Fruit fly (Drosophila melanogaster) whole organism, adult: ENCODE results near the gene CG43115.

Source experiments
- CG11617 ChIP-seq: fragments of 200-800 bp; sonication (Bioruptor generic); optimal IDR thresholded peaks from 2 replicates; lab custom pipeline; 2017; ENCODE audit warnings: mild to moderate bottlenecking, missing biosample characterization, missing genetic modification reagents, missing genetic modification characterization
- CG12768 ChIP-seq: fragments of 200-800 bp; sonication (Bioruptor generic); optimal IDR thresholded peaks from 2 replicates; lab custom pipeline; 2017; ENCODE audit warnings: missing biosample characterization, missing genetic modification characterization, mild to moderate bottlenecking, moderate library complexity, missing genetic modification reagents
- CG1620 ChIP-seq: fragments of 200-800 bp; sonication (Bioruptor generic); optimal IDR thresholded peaks from 2 replicates; lab custom pipeline; 2016; ENCODE audit warnings: missing biosample characterization, missing genetic modification characterization
- CG7101 ChIP-seq: fragments of 200-800 bp; sonication (Bioruptor generic); optimal IDR thresholded peaks from 2 replicates; lab custom pipeline; 2018; ENCODE audit warnings: missing biosample characterization, mild to moderate bottlenecking, missing genetic modification characterization, moderate library complexity
- Clk ChIP-seq: fragments of 200-800 bp; sonication (Bioruptor generic); optimal IDR thresholded peaks from 2 replicates; lab custom pipeline; 2017; ENCODE audit warnings: missing biosample characterization, missing genetic modification characterization
- Hr96 ChIP-seq: fragments of 200-800 bp; sonication (Bioruptor generic); optimal IDR thresholded peaks from 2 replicates; lab custom pipeline; 2016; ENCODE audit warnings: missing biosample characterization, missing genetic modification characterization
- cnc ChIP-seq, 2 experiments: fragments of >200 bp; optimal IDR thresholded peaks; 2 replicates each; lab custom pipeline; 2017
- kay ChIP-seq: fragments of 200-800 bp; sonication (Bioruptor generic); peaks from one replicate; lab custom pipeline; 2016; ENCODE audit warnings: missing biosample characterization, missing genetic modification characterization, borderline replicate concordance
- pad ChIP-seq: fragments of 200-800 bp; sonication (Bioruptor generic); optimal IDR thresholded peaks from 3 replicates; lab custom pipeline; 2017; ENCODE audit warnings: missing biosample characterization, missing genetic modification characterization, mild to moderate bottlenecking, moderate library complexity, missing genetic modification reagents
- tj ChIP-seq: fragments of 200-800 bp; sonication (Bioruptor generic); optimal IDR thresholded peaks from 3 replicates; lab custom pipeline; 2017; ENCODE audit warnings: missing biosample characterization, mild to moderate bottlenecking, missing genetic modification characterization, moderate library complexity
- toe ChIP-seq: fragments of 200-800 bp; sonication (Bioruptor generic); optimal IDR thresholded peaks from 2 replicates; lab custom pipeline; 2016; ENCODE audit warnings: missing biosample characterization, missing genetic modification characterization

- TF ChIP-seq CG7101 (no peak), kay (GFP tag; lab: Kevin White, UChicago) (no peak), tj (GFP tag; lab: Kevin White, UChicago) (no peak), CG1620 (GFP tag; lab: Kevin White, UChicago) (no peak), Clk (GFP tag; lab: Kevin White, UChicago) (no peak), pad (GFP tag; lab: Kevin White, UChicago) (no peak), CG12768 (GFP tag; lab: Kevin White, UChicago) (no peak), CG11617 (GFP tag; lab: Kevin White, UChicago) (no peak), Hr96 (no peak), cnc (optimal IDR thresholded peaks at IDR 0.05; lab: Kevin White, UChicago) (no peak), toe (GFP tag; lab: Kevin White, UChicago) (no peak)
Observed at dm6 chrX:6031692-6032091, 34.5 kb downstream of the CG43115 start.
